Worm (Caenorhabditis elegans) whole organism, L4 larva: Measurements from ENCODE around the gene C50F4.16.

Experiments
- F37D6.2 ChIP-seq: sonication (generic microtip); optimal IDR thresholded peaks from 2 replicates; lab custom pipeline; 2016; ENCODE audit warnings: mild to moderate bottlenecking, missing genetic modification characterization, missing compliant biosample characterization
- F44E2.7 ChIP-seq: fragments of 200-800 bp; sonication (Bioruptor generic); IDR thresholded peaks from 2 replicates; pipeline ENCODE4 v2.1.2; 2022; ENCODE audit warnings: missing genetic modification characterization, missing compliant biosample characterization
- F49E8.2 ChIP-seq: sonication (generic microtip); optimal IDR thresholded peaks from 2 replicates; lab custom pipeline; 2016; ENCODE audit warnings: missing compliant biosample characterization, mild to moderate bottlenecking, missing genetic modification characterization, borderline replicate concordance
- T20F7.1 ChIP-seq: fragments of 200-800 bp; sonication (Bioruptor generic); optimal IDR thresholded peaks from 2 replicates; lab custom pipeline; 2018; ENCODE audit warnings: mild to moderate bottlenecking, missing genetic modification characterization, missing compliant biosample characterization
- Y48G9A.11 ChIP-seq: fragments of 200-800 bp; sonication (Bioruptor generic); IDR thresholded peaks from 2 replicates; pipeline ENCODE4 v1.3.6; 2022; ENCODE audit warnings: missing genetic modification reagents, missing genetic modification characterization, missing compliant biosample characterization
- arid-1 ChIP-seq: fragments of 200-800 bp; sonication (Bioruptor generic); conservative IDR thresholded peaks from 2 replicates; pipeline ENCODE4 v1.3.6; 2022; ENCODE audit warnings: missing genetic modification reagents, missing genetic modification characterization, missing compliant biosample characterization
- ceh-44 ChIP-seq: fragments of 200-800 bp; sonication (Bioruptor generic); IDR thresholded peaks from 2 replicates; pipeline ENCODE4 v1.3.6; 2022; ENCODE audit warnings: missing genetic modification reagents, missing genetic modification characterization, missing compliant biosample characterization
- ces-1 ChIP-seq: fragments of 150-350 bp; sonication (generic microtip); optimal IDR thresholded peaks from 4 replicates; lab custom pipeline; 2014; ENCODE audit warnings: missing biosample characterization, missing genetic modification reagents, missing genetic modification characterization
- cey-2 ChIP-seq: sonication (generic microtip); optimal IDR thresholded peaks from 3 replicates; lab custom pipeline; 2017; ENCODE audit warnings: missing genetic modification characterization, mild to moderate bottlenecking, missing compliant biosample characterization, antibody characterized with exemption, borderline replicate concordance; ENCODE audit not compliant: insufficient read depth
- daf-16 ChIP-seq, 3 experiments: sonication (generic microtip); optimal IDR thresholded peaks; 2 replicates each; lab custom pipeline; 2016 to 2017; ENCODE audit warnings: missing genetic modification characterization in 3 of 3, missing genetic modification reagents in 3 of 3, mild to moderate bottlenecking in 2 of 3, missing compliant biosample characterization in 2 of 3, missing biosample characterization in 1 of 3, moderate library complexity in 1 of 3
- daf-19 ChIP-seq: fragments of 200-800 bp; sonication (Bioruptor generic); conservative IDR thresholded peaks from 2 replicates; pipeline ENCODE4 v1.3.6; 2022; ENCODE audit warnings: missing genetic modification characterization, missing compliant biosample characterization
- dmd-6 ChIP-seq: fragments of 200-800 bp; sonication (Bioruptor generic); IDR thresholded peaks from 2 replicates; pipeline ENCODE4 v1.3.6; 2022; ENCODE audit warnings: missing genetic modification reagents, missing genetic modification characterization, missing compliant biosample characterization
- dmd-9 ChIP-seq: fragments of 200-800 bp; sonication (Bioruptor generic); IDR thresholded peaks from 2 replicates; pipeline ENCODE4 v1.3.6; 2022; ENCODE audit warnings: missing genetic modification reagents, missing genetic modification characterization, missing compliant biosample characterization
- dve-1 ChIP-seq: sonication (generic microtip); optimal IDR thresholded peaks from 2 replicates; lab custom pipeline; 2017; ENCODE audit warnings: antibody characterized with exemption, mild to moderate bottlenecking, missing genetic modification characterization, missing compliant biosample characterization; ENCODE audit not compliant: insufficient read depth
- egl-43 ChIP-seq: fragments of 200-800 bp; sonication (Bioruptor generic); IDR thresholded peaks from 2 replicates; pipeline ENCODE4 v1.3.6; 2022; ENCODE audit warnings: missing genetic modification reagents, missing genetic modification characterization, missing compliant biosample characterization
- fkh-10 ChIP-seq: fragments of 150-350 bp; optimal IDR thresholded peaks from 2 replicates; lab custom pipeline; 2014; ENCODE audit warnings: missing biosample characterization, missing genetic modification reagents, missing genetic modification characterization
- fos-1 ChIP-seq: fragments of 150-350 bp; optimal IDR thresholded peaks from 2 replicates; lab custom pipeline; 2014; ENCODE audit warnings: missing biosample characterization, missing genetic modification characterization
- gei-8 ChIP-seq: fragments of 200-800 bp; sonication (Bioruptor generic); optimal IDR thresholded peaks from 2 replicates; lab custom pipeline; 2018; ENCODE audit warnings: mild to moderate bottlenecking, missing genetic modification characterization, missing compliant biosample characterization
- hlh-11 ChIP-seq: fragments of 200-800 bp; sonication (Bioruptor generic); optimal IDR thresholded peaks from 2 replicates; lab custom pipeline; 2018; ENCODE audit warnings: mild to moderate bottlenecking, missing genetic modification characterization, missing compliant biosample characterization
- jun-1 ChIP-seq: fragments of 150-350 bp; optimal IDR thresholded peaks from 2 replicates; lab custom pipeline; 2014; ENCODE audit warnings: missing biosample characterization, missing genetic modification reagents, missing genetic modification characterization
- lim-7 ChIP-seq: fragments of 200-800 bp; sonication (Bioruptor generic); IDR thresholded peaks from 2 replicates; pipeline ENCODE4 v1.3.6; 2022; ENCODE audit warnings: missing genetic modification characterization, missing compliant biosample characterization
- lin-1 ChIP-seq: fragments of 200-800 bp; sonication (Bioruptor generic); IDR thresholded peaks from 2 replicates; pipeline ENCODE4 v1.3.6; 2022; ENCODE audit warnings: missing genetic modification reagents, missing genetic modification characterization, missing compliant biosample characterization
- lin-13 ChIP-seq: fragments of 150-350 bp; optimal IDR thresholded peaks from 2 replicates; lab custom pipeline; 2014; ENCODE audit warnings: missing biosample characterization, missing genetic modification reagents, missing genetic modification characterization
- lsy-2 ChIP-seq, 2 experiments: fragments of 150-350 bp in 1 of 2; sonication (generic microtip) in 1 of 2; optimal IDR thresholded peaks; 2 replicates each; lab custom pipeline; 2014 to 2017; ENCODE audit warnings: missing biosample characterization in 2 of 2, missing genetic modification characterization in 2 of 2
- madf-5 ChIP-seq, 2 experiments: fragments of 200-800 bp; sonication (Bioruptor generic); IDR thresholded peaks; 2 replicates each; pipeline ENCODE4 v1.3.6; 2022; ENCODE audit warnings: missing compliant biosample characterization in 2 of 2, missing genetic modification characterization in 2 of 2
- madf-9 ChIP-seq: fragments of 200-800 bp; sonication (Bioruptor generic); conservative IDR thresholded peaks from 2 replicates; pipeline ENCODE4 v1.3.6; 2022; ENCODE audit warnings: missing genetic modification reagents, missing genetic modification characterization, missing compliant biosample characterization
- mdl-1 ChIP-seq, 2 experiments: fragments of 150-350 bp in 1 of 2; sonication (generic microtip) in 1 of 2; optimal IDR thresholded peaks; 2 replicates each; lab custom pipeline; 2014 to 2017; ENCODE audit warnings: missing biosample characterization in 2 of 2, missing genetic modification characterization in 2 of 2
- nhr-10 ChIP-seq: fragments of 150-350 bp; optimal IDR thresholded peaks from 2 replicates; lab custom pipeline; 2014; ENCODE audit warnings: missing biosample characterization, missing genetic modification characterization
- nhr-25 ChIP-seq: sonication (generic microtip); optimal IDR thresholded peaks from 2 replicates; lab custom pipeline; 2017; ENCODE audit warnings: missing genetic modification characterization, mild to moderate bottlenecking, missing compliant biosample characterization, antibody characterized with exemption, moderate library complexity, borderline replicate concordance; ENCODE audit not compliant: insufficient read depth
- nhr-28 ChIP-seq: fragments of 150-350 bp; optimal IDR thresholded peaks from 2 replicates; lab custom pipeline; 2014; ENCODE audit warnings: missing biosample characterization, missing genetic modification characterization
- nhr-48 ChIP-seq: sonication (generic microtip); optimal IDR thresholded peaks from 2 replicates; lab custom pipeline; 2016; ENCODE audit warnings: mild to moderate bottlenecking, missing genetic modification characterization, missing compliant biosample characterization
- nhr-76 ChIP-seq: fragments of 150-350 bp; optimal IDR thresholded peaks from 2 replicates; lab custom pipeline; 2014; ENCODE audit warnings: missing biosample characterization, missing genetic modification characterization
- php-3 ChIP-seq: fragments of 200-800 bp; sonication (Bioruptor generic); IDR thresholded peaks from 2 replicates; pipeline ENCODE4 v1.3.6; 2022; ENCODE audit warnings: missing genetic modification reagents, missing genetic modification characterization, missing compliant biosample characterization
- pqm-1 ChIP-seq: sonication (generic microtip); optimal IDR thresholded peaks from 2 replicates; lab custom pipeline; 2017; ENCODE audit warnings: missing biosample characterization, missing genetic modification characterization
- snpc-1.2 ChIP-seq: fragments of 200-800 bp; sonication (Bioruptor generic); IDR thresholded peaks from 2 replicates; pipeline ENCODE4 v1.3.6; 2022; ENCODE audit warnings: missing genetic modification reagents, missing genetic modification characterization, missing compliant biosample characterization
- spr-1 ChIP-seq: sonication (generic microtip); optimal IDR thresholded peaks from 2 replicates; lab custom pipeline; 2016; ENCODE audit warnings: mild to moderate bottlenecking, missing genetic modification characterization, missing compliant biosample characterization
- tra-1 ChIP-seq: fragments of 200-800 bp; sonication (Bioruptor generic); IDR thresholded peaks from 2 replicates; pipeline ENCODE4 v1.3.6; 2022; ENCODE audit warnings: missing genetic modification reagents, missing genetic modification characterization, missing compliant biosample characterization
- unc-130 ChIP-seq: sonication (generic microtip); optimal IDR thresholded peaks from 2 replicates; lab custom pipeline; 2016; ENCODE audit warnings: missing genetic modification reagents, missing genetic modification characterization, missing compliant biosample characterization
- zag-1 ChIP-seq: fragments of 150-350 bp; optimal IDR thresholded peaks from 2 replicates; lab custom pipeline; 2014; ENCODE audit warnings: missing biosample characterization, missing genetic modification characterization
- zfp-2 ChIP-seq: sonication (generic microtip); optimal IDR thresholded peaks from 2 replicates; lab custom pipeline; 2016; ENCODE audit warnings: mild to moderate bottlenecking, missing genetic modification characterization, missing compliant biosample characterization
- zip-11 ChIP-seq: fragments of 200-800 bp; sonication (Bioruptor generic); IDR thresholded peaks from 2 replicates; pipeline ENCODE4 v1.3.6; 2022; ENCODE audit warnings: missing genetic modification characterization, missing compliant biosample characterization
- zip-2 ChIP-seq: fragments of 150-350 bp; optimal IDR thresholded peaks from 2 replicates; lab custom pipeline; 2014; ENCODE audit warnings: missing biosample characterization, missing genetic modification characterization
- ztf-11 ChIP-seq: fragments of 150-350 bp; optimal IDR thresholded peaks from 2 replicates; lab custom pipeline; 2014; ENCODE audit warnings: missing biosample characterization, missing genetic modification characterization

Gene C50F4.16

ce11 chrV:9499295-9499694 is 42.1 kb downstream of the C50F4.16 start:
- TF ChIP-seq zip-2 (tag; lab: Kevin White, UChicago): no peak
- no peak for TF ChIP-seq zfp-2 (tag; lab: Kevin White, UChicago)
- no peak for TF ChIP-seq snpc-1.2 (GFP tag; lab: Robert Waterston, UW)
- TF ChIP-seq jun-1 (tag; lab: Kevin White, UChicago): no peak
- TF ChIP-seq, all 104 proteins: peak for 0

- TF ChIP-seq daf-16 (GFP tag; optimal IDR thresholded peaks at IDR 0.05; lab: Kevin White, UChicago) (peak in 1 of 2 experiments; percentile 37), daf-16 (tag; optimal IDR thresholded peaks at IDR 0.05; lab: Kevin White, UChicago) (no peak), nhr-25 (tag; lab: Kevin White, UChicago) (no peak)
- TF ChIP-seq, all 104 proteins: peak for 1
These were observed 44.7 kb downstream of the C50F4.16 start, which contains the start of gene gsnl-1 for ce11 chrV:9496742-9497141. gsnl-1 (plus strand) TSS chrV:9497042.

- TF ChIP-seq hlh-11 (tag; lab: Kevin White, UChicago) (peak; percentile 35), lin-1 (GFP tag; lab: Robert Waterston, UW) (no peak), ces-1 (GFP tag; lab: Kevin White, UChicago) (no peak), F44E2.7 (GFP tag; lab: Robert Waterston, UW) (no peak), zip-11 (GFP tag; lab: Robert Waterston, UW) (no peak), nhr-48 (tag; lab: Kevin White, UChicago) (no peak), T20F7.1 (no peak), F37D6.2 (no peak), ceh-44 (GFP tag; lab: Robert Waterston, UW) (no peak), pqm-1 (tag; lab: Kevin White, UChicago) (peak; percentile 19), gei-8 (no peak), daf-19 (no peak), nhr-28 (tag; lab: Kevin White, UChicago) (peak; percentile 26), nhr-76 (tag; lab: Kevin White, UChicago) (no peak), arid-1 (GFP tag; lab: Robert Waterston, UW) (no peak), dmd-6 (GFP tag; lab: Robert Waterston, UW) (peak; percentile 68), madf-9 (GFP tag; lab: Robert Waterston, UW) (no peak), jun-1 (tag; lab: Kevin White, UChicago) (no peak), dve-1 (tag; lab: Kevin White, UChicago) (peak; percentile 56), daf-16 (GFP tag; optimal IDR thresholded peaks at IDR 0.05; lab: Kevin White, UChicago) (no peak), daf-16 (tag; optimal IDR thresholded peaks at IDR 0.05; lab: Kevin White, UChicago) (peak; percentile 26), tra-1 (GFP tag; lab: Robert Waterston, UW) (no peak), nhr-10 (tag; lab: Kevin White, UChicago) (no peak), zag-1 (tag; lab: Kevin White, UChicago) (no peak)
- TF ChIP-seq, all 104 proteins: peak for 6
These were observed 48.9 kb downstream of the C50F4.16 start for ce11 chrV:9492460-9492859.

- TF ChIP-seq spr-1 (tag; lab: Kevin White, UChicago): no peak
- TF ChIP-seq fkh-10 (GFP tag; lab: Kevin White, UChicago): no peak
- TF ChIP-seq ztf-11 (tag; lab: Kevin White, UChicago): no peak
- no peak for TF ChIP-seq F49E8.2 (tag; lab: Kevin White, UChicago)
- TF ChIP-seq mdl-1 (tag; optimal IDR thresholded peaks at IDR 0.05; lab: Kevin White, UChicago): peak in 1 of 2 experiments; percentile 33
- no peak for TF ChIP-seq Y48G9A.11 (GFP tag; lab: Robert Waterston, UW)
- TF ChIP-seq unc-130 (GFP tag; lab: Kevin White, UChicago): no peak
- no peak for TF ChIP-seq lin-13 (GFP tag; lab: Kevin White, UChicago)
- peak; percentile 21 for TF ChIP-seq dve-1 (tag; lab: Kevin White, UChicago)
- TF ChIP-seq php-3: no peak; the same call in 1 of the 2 replicates
- no peak for TF ChIP-seq zag-1 (tag; lab: Kevin White, UChicago)
- TF ChIP-seq lsy-2 (tag; optimal IDR thresholded peaks at IDR 0.05; lab: Kevin White, UChicago): no peak
- no peak for TF ChIP-seq fos-1 (tag; lab: Kevin White, UChicago)
- TF ChIP-seq lim-7 (GFP tag; lab: Robert Waterston, UW): no peak
- TF ChIP-seq cey-2 (tag; lab: Kevin White, UChicago): no peak
- TF ChIP-seq madf-5 (GFP tag; IDR thresholded peaks at IDR 0.05; lab: Robert Waterston, UW): no peak
- TF ChIP-seq daf-19: no peak
- TF ChIP-seq F37D6.2: no peak
- peak; percentile 48 for TF ChIP-seq nhr-28 (tag; lab: Kevin White, UChicago)
- no peak for TF ChIP-seq egl-43 (GFP tag; lab: Robert Waterston, UW)
- TF ChIP-seq dmd-9 (GFP tag; lab: Robert Waterston, UW): no peak
These were observed 49.8 kb downstream of the C50F4.16 start, which contains the start of gene K06A4.7 for ce11 chrV:9491440-9492160. K06A4.7 (minus strand) TSS chrV:9491490.
